Worm (Caenorhabditis elegans) whole organism, midembryonic: Measurements from ENCODE around the gene F55D1.1.

Source experiments
- T22C8.4 ChIP-seq: fragments of 200-800 bp; sonication (Bioruptor generic); IDR thresholded peaks from 2 replicates; pipeline ENCODE4 v1.3.6; 2022; ENCODE audit warnings: missing genetic modification characterization, missing compliant biosample characterization
- cog-1 ChIP-seq: sonication (generic microtip); optimal IDR thresholded peaks from 2 replicates; lab custom pipeline; 2016; ENCODE audit warnings: missing genetic modification characterization, missing compliant biosample characterization
- flt-1 ChIP-seq: fragments of 200-800 bp; sonication (Bioruptor generic); IDR thresholded peaks from 2 replicates; pipeline ENCODE4 v1.3.6; 2022; ENCODE audit warnings: missing genetic modification characterization, missing compliant biosample characterization
- klf-2 ChIP-seq: fragments of 200-800 bp; sonication (Bioruptor generic); conservative IDR thresholded peaks from 2 replicates; pipeline ENCODE4 v1.3.6; 2022; ENCODE audit warnings: missing genetic modification reagents, missing genetic modification characterization, missing compliant biosample characterization
- med-1 ChIP-seq: sonication (generic microtip); optimal IDR thresholded peaks from 2 replicates; lab custom pipeline; 2017; ENCODE audit warnings: missing genetic modification characterization, mild to moderate bottlenecking, missing compliant biosample characterization, antibody characterized with exemption, missing genetic modification reagents; ENCODE audit not compliant: insufficient read depth
- ref-1 ChIP-seq: fragments of 200-800 bp; sonication (Bioruptor generic); conservative IDR thresholded peaks from 2 replicates; pipeline ENCODE4 v1.3.6; 2022; ENCODE audit warnings: missing genetic modification reagents, missing genetic modification characterization, missing compliant biosample characterization
- tab-1 ChIP-seq: fragments of 200-800 bp; sonication (Bioruptor generic); IDR thresholded peaks from 2 replicates; pipeline ENCODE4 v1.3.6; 2022; ENCODE audit warnings: missing genetic modification characterization, missing compliant biosample characterization
- ztf-23 ChIP-seq: fragments of 200-800 bp; sonication (Bioruptor generic); IDR thresholded peaks from 2 replicates; pipeline ENCODE4 v1.3.6; 2022; ENCODE audit warnings: missing genetic modification reagents, missing genetic modification characterization, missing compliant biosample characterization
- ztf-29 ChIP-seq: fragments of 200-800 bp; sonication (Bioruptor generic); IDR thresholded peaks from 2 replicates; pipeline ENCODE4 v1.3.6; 2022; ENCODE audit warnings: missing genetic modification reagents, missing genetic modification characterization, missing compliant biosample characterization

F55D1.1 gene

ce11 chrX:5518352-5518751 lies 28.7 kb downstream of the F55D1.1 start:
- TF ChIP-seq med-1 (GFP tag; lab: Kevin White, UChicago), result no peak
- peak; percentile 60; the same call in 1 of the 2 replicates for TF ChIP-seq tab-1 (GFP tag; lab: Robert Waterston, UW)
- TF ChIP-seq cog-1 (tag; lab: Kevin White, UChicago), result peak; percentile 31

ce11 chrX:5519567-5519966 lies 29.9 kb downstream of the F55D1.1 start:
- no peak for TF ChIP-seq ztf-29 (GFP tag; lab: Robert Waterston, UW)
- no peak for TF ChIP-seq flt-1 (GFP tag; lab: Robert Waterston, UW)
- no peak for TF ChIP-seq T22C8.4
- no peak for TF ChIP-seq ref-1 (GFP tag; lab: Robert Waterston, UW)

ce11 chrX:5522769-5523601 lies 33.3 kb downstream of the F55D1.1 start, which contains the start of gene mboa-3:
Gene mboa-3 (minus strand): TSS chrX:5522819.
- TF ChIP-seq ztf-23 (no peak), T22C8.4 (no peak), ztf-29 (GFP tag; lab: Robert Waterston, UW) (no peak), ref-1 (GFP tag; lab: Robert Waterston, UW) (no peak), cog-1 (tag; lab: Kevin White, UChicago) (no peak), klf-2 (GFP tag; lab: Robert Waterston, UW) (no peak)

- TF ChIP-seq cog-1 (tag; lab: Kevin White, UChicago) (no peak), tab-1 (GFP tag; lab: Robert Waterston, UW) (no peak), ref-1 (GFP tag; lab: Robert Waterston, UW) (no peak), ztf-29 (GFP tag; lab: Robert Waterston, UW) (no peak), klf-2 (GFP tag; lab: Robert Waterston, UW) (no peak), T22C8.4 (no peak), ztf-23 (no peak), med-1 (GFP tag; lab: Kevin White, UChicago) (no peak), flt-1 (GFP tag; lab: Robert Waterston, UW) (no peak)
These were observed 34.6 kb downstream of the F55D1.1 start for ce11 chrX:5524260-5524659.

- TF ChIP-seq cog-1 (tag; lab: Kevin White, UChicago), result no peak
- no peak for TF ChIP-seq ref-1 (GFP tag; lab: Robert Waterston, UW)
- no peak for TF ChIP-seq ztf-23
These were observed 48.8 kb downstream of the F55D1.1 start, which contains the start of gene lgx-1 for ce11 chrX:5538416-5538815. Gene lgx-1 (minus strand): TSS chrX:5538516.
